Fruit fly (Drosophila melanogaster): ENCODE data around the gene Nup37.

- TF ChIP-seq CG34367 (tag; optimal IDR thresholded peaks at IDR 0.05) (no peak), CG32121 (GFP tag; IDR thresholded peaks at IDR 0.05) (no peak), CG14655 (GFP tag; optimal IDR thresholded peaks at IDR 0.05) (no peak), EcR (GFP tag; optimal IDR thresholded peaks at IDR 0.05) (no peak)
Measured at dm6 chr3R:25235362-25235761, 12.1 kb upstream of the Nup37 start, which contains the start of gene Sil1.

Measured in whole organism, pupa.